Fruit fly (Drosophila melanogaster) whole organism, prepupa: Measurements from ENCODE around the gene GatB.

Experiments used
- CG15336 ChIP-seq: fragments of 200-800 bp; sonication (Bioruptor generic); IDR thresholded peaks from 2 replicates; pipeline ENCODE4 v1.3.6; 2022; ENCODE audit warnings: missing biosample characterization, missing genetic modification characterization
- CG6163 ChIP-seq: fragments of 200-800 bp; sonication (Bioruptor generic); IDR thresholded peaks from 3 replicates; pipeline ENCODE4 v1.3.6; 2022; ENCODE audit warnings: missing biosample characterization, missing genetic modification characterization
- Met ChIP-seq: fragments of 200-800 bp; sonication (Bioruptor generic); optimal IDR thresholded peaks from 3 replicates; lab custom pipeline; 2016; ENCODE audit warnings: missing biosample characterization, missing genetic modification characterization
- Sox15 ChIP-seq: fragments of 200-800 bp; sonication (Bioruptor generic); optimal IDR thresholded peaks from 3 replicates; lab custom pipeline; 2016; ENCODE audit warnings: missing biosample characterization, missing genetic modification characterization
- pdm3 ChIP-seq: fragments of 200-800 bp; sonication (Bioruptor generic); optimal IDR thresholded peaks from 3 replicates; lab custom pipeline; 2016; ENCODE audit warnings: missing biosample characterization, missing genetic modification characterization

DNA sequence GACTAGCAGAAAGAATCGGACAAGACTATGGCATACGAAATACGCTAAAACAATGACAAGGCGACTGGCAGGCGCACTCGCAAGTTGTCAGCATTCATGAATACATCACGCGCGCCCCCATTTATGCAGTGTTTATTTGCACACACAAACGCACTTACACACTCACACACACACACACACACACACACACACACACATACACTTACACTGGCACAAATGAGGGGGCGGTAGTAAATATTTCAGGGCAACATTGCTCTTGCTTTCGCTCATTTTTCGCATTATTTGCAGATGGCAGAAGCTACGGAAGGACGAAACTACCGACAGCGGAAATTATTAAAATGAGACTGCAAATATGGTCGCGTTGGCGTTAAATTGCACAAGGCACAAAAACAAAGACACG, 50.4 kb downstream of the GatB start:
- no peak for TF ChIP-seq pdm3
- no peak for TF ChIP-seq Met (GFP tag; lab: Kevin White, UChicago)
- TF ChIP-seq CG6163 (GFP tag; lab: Robert Waterston, UW): no peak
- TF ChIP-seq Sox15 (GFP tag; lab: Kevin White, UChicago): no peak
- no peak for TF ChIP-seq CG15336 (GFP tag; lab: Robert Waterston, UW)
